Worm (Caenorhabditis elegans) whole organism, L2 larva: ENCODE data around the gene F42G2.7.

Experiments
- alr-1 ChIP-seq: fragments of 150-350 bp; optimal IDR thresholded peaks from 2 replicates; lab custom pipeline; 2014; ENCODE audit warnings: missing biosample characterization, missing genetic modification characterization
- ama-1 ChIP-seq: fragments of 150-350 bp; optimal IDR thresholded peaks from 2 replicates; lab custom pipeline; 2018; ENCODE audit warnings: inconsistent platforms
- blmp-1 ChIP-seq: sonication (generic microtip); optimal IDR thresholded peaks from 2 replicates; lab custom pipeline; 2017; ENCODE audit warnings: missing genetic modification characterization, mild to moderate bottlenecking, missing compliant biosample characterization, antibody characterized with exemption, moderate library complexity; ENCODE audit not compliant: insufficient read depth
- elt-3 ChIP-seq: sonication (generic microtip); optimal IDR thresholded peaks from 2 replicates; lab custom pipeline; 2017; ENCODE audit warnings: missing biosample characterization, missing genetic modification characterization
- fos-1 ChIP-seq: fragments of 150-350 bp; optimal IDR thresholded peaks from 2 replicates; lab custom pipeline; 2014; ENCODE audit warnings: missing biosample characterization, missing genetic modification characterization
- nhr-11 ChIP-seq: fragments of 150-350 bp; optimal IDR thresholded peaks from 2 replicates; lab custom pipeline; 2014; ENCODE audit warnings: missing biosample characterization, missing genetic modification characterization
- nhr-237 ChIP-seq: fragments of 150-350 bp; optimal IDR thresholded peaks from 2 replicates; lab custom pipeline; 2014; ENCODE audit warnings: missing biosample characterization, missing genetic modification characterization
- nhr-77 ChIP-seq: fragments of 150-350 bp; optimal IDR thresholded peaks from 2 replicates; lab custom pipeline; 2014; ENCODE audit warnings: missing biosample characterization, missing genetic modification characterization
- skn-1 ChIP-seq: sonication (generic microtip); optimal IDR thresholded peaks from 2 replicates; lab custom pipeline; 2017; ENCODE audit warnings: missing biosample characterization, missing genetic modification characterization
- snpc-4 ChIP-seq: fragments of 150-350 bp; optimal IDR thresholded peaks from 2 replicates; lab custom pipeline; 2014; ENCODE audit warnings: missing biosample characterization, missing genetic modification characterization
- unc-55 ChIP-seq: fragments of 150-350 bp; sonication (generic microtip); optimal IDR thresholded peaks from 3 replicates; lab custom pipeline; 2014; ENCODE audit warnings: missing biosample characterization, missing genetic modification reagents, missing genetic modification characterization
- ztf-11 ChIP-seq: sonication (generic microtip); optimal IDR thresholded peaks from 2 replicates; lab custom pipeline; 2017; ENCODE audit warnings: missing biosample characterization, missing genetic modification characterization

DNA sequence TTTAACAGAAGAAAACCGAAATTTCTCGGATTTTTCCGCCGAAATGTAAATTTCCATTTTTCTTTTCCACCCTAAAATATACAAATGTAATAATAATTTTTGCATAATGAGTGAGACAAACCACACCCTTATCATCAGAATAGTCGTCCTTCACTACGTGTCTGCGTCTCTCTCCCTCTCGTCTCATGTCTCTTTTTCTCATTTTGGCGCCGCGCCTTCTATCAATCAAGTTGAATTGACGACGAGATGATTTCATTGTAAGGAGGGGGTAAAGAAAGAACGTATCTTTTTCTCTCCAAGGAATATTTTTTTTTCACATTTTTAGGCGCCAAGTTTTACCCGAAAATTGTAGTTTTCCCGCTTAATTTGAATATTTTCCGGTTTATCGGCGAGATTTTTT, 24.3 kb downstream of the F42G2.7 start:
- TF ChIP-seq ztf-11: no peak
- TF ChIP-seq elt-3 (tag; lab: Kevin White, UChicago): no peak
- no peak for TF ChIP-seq nhr-11
- TF ChIP-seq nhr-237: no peak
- no peak for TF ChIP-seq snpc-4 (tag; lab: Kevin White, UChicago)
- TF ChIP-seq blmp-1 (tag; lab: Kevin White, UChicago): no peak
- TF ChIP-seq unc-55: no peak
- no peak for TF ChIP-seq skn-1 (tag; lab: Kevin White, UChicago)
- TF ChIP-seq ama-1: no peak
- TF ChIP-seq fos-1 (tag; lab: Kevin White, UChicago): peak; percentile 31
- TF ChIP-seq nhr-77: no peak
- TF ChIP-seq alr-1 (tag; lab: Kevin White, UChicago): no peak
